Fruit fly (Drosophila melanogaster) whole organism, prepupa: ENCODE results near the gene CG2926.

Source experiments
- Blimp-1 ChIP-seq: fragments of 200-800 bp; sonication (Bioruptor generic); optimal IDR thresholded peaks from 3 replicates; lab custom pipeline; 2017; ENCODE audit warnings: missing biosample characterization, missing genetic modification characterization, mild to moderate bottlenecking, moderate library complexity, missing genetic modification reagents
- CG10631 ChIP-seq: fragments of 200-800 bp; sonication (Bioruptor generic); optimal IDR thresholded peaks from 2 replicates; lab custom pipeline; 2016; ENCODE audit warnings: missing biosample characterization, missing genetic modification characterization
- CG10669 ChIP-seq: fragments of 200-800 bp; sonication (Bioruptor generic); optimal IDR thresholded peaks from 3 replicates; lab custom pipeline; 2018; ENCODE audit warnings: missing biosample characterization, mild to moderate bottlenecking, missing genetic modification characterization, moderate library complexity
- CG11294 ChIP-seq: fragments of 200-800 bp; sonication (Bioruptor generic); IDR thresholded peaks from 2 replicates; pipeline ENCODE4 v1.3.6; 2022; ENCODE audit warnings: missing biosample characterization, missing genetic modification characterization
- CG11762 ChIP-seq: fragments of 200-800 bp; sonication (Bioruptor generic); optimal IDR thresholded peaks from 3 replicates; lab custom pipeline; 2016; ENCODE audit warnings: missing biosample characterization, missing genetic modification characterization; ENCODE audit not compliant: insufficient read depth
- CG11902 ChIP-seq: fragments of 200-800 bp; sonication (Bioruptor generic); optimal IDR thresholded peaks from 3 replicates; lab custom pipeline; 2016; ENCODE audit warnings: missing biosample characterization, missing genetic modification characterization
- CG15336 ChIP-seq: fragments of 200-800 bp; sonication (Bioruptor generic); IDR thresholded peaks from 2 replicates; pipeline ENCODE4 v1.3.6; 2022; ENCODE audit warnings: missing biosample characterization, missing genetic modification characterization
- CG1621 ChIP-seq: fragments of 200-800 bp; sonication (Bioruptor generic); optimal IDR thresholded peaks from 3 replicates; lab custom pipeline; 2018; ENCODE audit warnings: missing biosample characterization, mild to moderate bottlenecking, missing genetic modification characterization
- CG16779 ChIP-seq: fragments of 200-800 bp; sonication (Bioruptor generic); optimal IDR thresholded peaks from 3 replicates; lab custom pipeline; 2017; ENCODE audit warnings: missing biosample characterization, mild to moderate bottlenecking, missing genetic modification characterization
- CG3032 ChIP-seq: fragments of 200-800 bp; optimal IDR thresholded peaks from 2 replicates; lab custom pipeline; 2019; ENCODE audit warnings: missing biosample characterization, mild to moderate bottlenecking, missing genetic modification characterization, moderate library complexity
- CG32006 ChIP-seq: fragments of 200-800 bp; sonication (Bioruptor generic); optimal IDR thresholded peaks from 3 replicates; lab custom pipeline; 2017; ENCODE audit warnings: missing biosample characterization, mild to moderate bottlenecking, missing genetic modification characterization
- CG34406 ChIP-seq: fragments of 200-800 bp; sonication (Bioruptor generic); optimal IDR thresholded peaks from 3 replicates; lab custom pipeline; 2016; ENCODE audit warnings: missing biosample characterization, missing genetic modification characterization
- CG3919 ChIP-seq: fragments of 200-800 bp; sonication (Bioruptor generic); optimal IDR thresholded peaks from 3 replicates; lab custom pipeline; 2016; ENCODE audit warnings: missing biosample characterization, missing genetic modification characterization
- CG4318 ChIP-seq: fragments of 200-800 bp; sonication (Bioruptor generic); optimal IDR thresholded peaks from 3 replicates; lab custom pipeline; 2017; ENCODE audit warnings: missing biosample characterization, mild to moderate bottlenecking, missing genetic modification characterization
- CG6163 ChIP-seq: fragments of 200-800 bp; sonication (Bioruptor generic); IDR thresholded peaks from 3 replicates; pipeline ENCODE4 v1.3.6; 2022; ENCODE audit warnings: missing biosample characterization, missing genetic modification characterization
- CG6276 ChIP-seq: fragments of 200-800 bp; sonication (Bioruptor generic); optimal IDR thresholded peaks from 2 replicates; lab custom pipeline; 2017; ENCODE audit warnings: missing biosample characterization, mild to moderate bottlenecking, missing genetic modification characterization
- CG6792 ChIP-seq: fragments of 200-800 bp; sonication (Bioruptor generic); optimal IDR thresholded peaks from 3 replicates; lab custom pipeline; 2016; ENCODE audit warnings: missing biosample characterization, missing genetic modification characterization
- CG6808 ChIP-seq: fragments of 200-800 bp; sonication (Bioruptor generic); optimal IDR thresholded peaks from 3 replicates; lab custom pipeline; 2017; ENCODE audit warnings: missing biosample characterization, missing genetic modification characterization, mild to moderate bottlenecking, moderate library complexity, missing genetic modification reagents
- CG6854 ChIP-seq: fragments of 200-800 bp; sonication (Bioruptor generic); optimal IDR thresholded peaks from 2 replicates; lab custom pipeline; 2017; ENCODE audit warnings: missing biosample characterization, mild to moderate bottlenecking, missing genetic modification characterization
- CG7368 ChIP-seq: fragments of 200-800 bp; sonication (Bioruptor generic); optimal IDR thresholded peaks from 3 replicates; lab custom pipeline; 2016; ENCODE audit warnings: missing biosample characterization, missing genetic modification characterization
- CG8119 ChIP-seq: fragments of 200-800 bp; sonication (Bioruptor generic); IDR thresholded peaks from 3 replicates; pipeline ENCODE4 v1.3.6; 2022; ENCODE audit warnings: missing biosample characterization, missing genetic modification characterization
- CG8319 ChIP-seq: fragments of 200-800 bp; sonication (Bioruptor generic); optimal IDR thresholded peaks from 3 replicates; lab custom pipeline; 2016; ENCODE audit warnings: missing biosample characterization, missing genetic modification characterization
- CG8632 ChIP-seq: fragments of 200-800 bp; sonication (Bioruptor generic); optimal IDR thresholded peaks from 3 replicates; lab custom pipeline; 2016; ENCODE audit warnings: missing biosample characterization, missing genetic modification characterization
- CG9139 ChIP-seq: fragments of 200-800 bp; sonication (Bioruptor generic); optimal IDR thresholded peaks from 3 replicates; lab custom pipeline; 2017; ENCODE audit warnings: missing biosample characterization, mild to moderate bottlenecking, missing genetic modification characterization
- Eip78C ChIP-seq: fragments of 200-800 bp; sonication (Bioruptor generic); peaks from one replicate; lab custom pipeline; 2016; ENCODE audit warnings: missing biosample characterization, missing genetic modification characterization
- Eip93F ChIP-seq: fragments of 200-800 bp; sonication (Bioruptor generic); optimal IDR thresholded peaks from 2 replicates; lab custom pipeline; 2016; ENCODE audit warnings: missing biosample characterization, mild to moderate bottlenecking, missing genetic modification characterization
- Ets21C ChIP-seq: fragments of 200-800 bp; sonication (Bioruptor generic); optimal IDR thresholded peaks from 3 replicates; lab custom pipeline; 2016; ENCODE audit warnings: missing biosample characterization, missing genetic modification characterization
- Gug ChIP-seq: fragments of 200-800 bp; sonication (Bioruptor generic); IDR thresholded peaks from 2 replicates; pipeline ENCODE4 v1.3.6; 2022; ENCODE audit warnings: missing biosample characterization, missing genetic modification characterization
- Hr38 ChIP-seq: sonication (Bioruptor generic); optimal IDR thresholded peaks from 2 replicates; lab custom pipeline; 2016; ENCODE audit warnings: missing biosample characterization, missing genetic modification characterization
- Hr4 ChIP-seq: fragments of 200-800 bp; sonication (Bioruptor generic); optimal IDR thresholded peaks from 3 replicates; lab custom pipeline; 2016; ENCODE audit warnings: missing biosample characterization, missing genetic modification characterization
- Met ChIP-seq: fragments of 200-800 bp; sonication (Bioruptor generic); optimal IDR thresholded peaks from 3 replicates; lab custom pipeline; 2016; ENCODE audit warnings: missing biosample characterization, missing genetic modification characterization
- Sox102F ChIP-seq: fragments of 200-800 bp; sonication (Bioruptor generic); optimal IDR thresholded peaks from 2 replicates; lab custom pipeline; 2016; ENCODE audit warnings: missing biosample characterization, mild to moderate bottlenecking, missing genetic modification characterization
- Sox15 ChIP-seq: fragments of 200-800 bp; sonication (Bioruptor generic); optimal IDR thresholded peaks from 3 replicates; lab custom pipeline; 2016; ENCODE audit warnings: missing biosample characterization, missing genetic modification characterization
- achi ChIP-seq: fragments of 200-800 bp; sonication (Bioruptor generic); optimal IDR thresholded peaks from 3 replicates; lab custom pipeline; 2016; ENCODE audit warnings: missing biosample characterization, missing genetic modification characterization
- acj6 ChIP-seq: fragments of 200-800 bp; sonication (Bioruptor generic); optimal IDR thresholded peaks from 3 replicates; lab custom pipeline; 2016; ENCODE audit warnings: missing biosample characterization, missing genetic modification characterization
- dac ChIP-seq: fragments of 200-800 bp; sonication (Bioruptor generic); optimal IDR thresholded peaks from 2 replicates; lab custom pipeline; 2017; ENCODE audit warnings: missing biosample characterization, mild to moderate bottlenecking, missing genetic modification characterization
- dsx ChIP-seq: fragments of 200-800 bp; optimal IDR thresholded peaks from 3 replicates; lab custom pipeline; 2019; ENCODE audit warnings: missing biosample characterization, mild to moderate bottlenecking, missing genetic modification characterization, moderate library complexity; ENCODE audit not compliant: poor library complexity, severe bottlenecking
- eg ChIP-seq: fragments of 200-800 bp; sonication (Bioruptor generic); IDR thresholded peaks from 3 replicates; pipeline ENCODE4 v1.3.6; 2022; ENCODE audit warnings: missing biosample characterization, missing genetic modification characterization
- esn ChIP-seq: fragments of 200-800 bp; sonication (Bioruptor generic); optimal IDR thresholded peaks from 2 replicates; lab custom pipeline; 2016; ENCODE audit warnings: missing biosample characterization, mild to moderate bottlenecking, missing genetic modification characterization, moderate library complexity
- fd59A ChIP-seq: fragments of 200-800 bp; sonication (Bioruptor generic); optimal IDR thresholded peaks from 2 replicates; lab custom pipeline; 2017; ENCODE audit warnings: missing biosample characterization, mild to moderate bottlenecking, missing genetic modification characterization, missing genetic modification reagents
- fd85E ChIP-seq: fragments of 200-800 bp; sonication (Bioruptor generic); optimal IDR thresholded peaks from 3 replicates; lab custom pipeline; 2016; ENCODE audit warnings: missing biosample characterization, missing genetic modification characterization
- lz ChIP-seq: fragments of 200-800 bp; sonication (Bioruptor generic); optimal IDR thresholded peaks from 3 replicates; lab custom pipeline; 2016; ENCODE audit warnings: missing biosample characterization, missing genetic modification characterization
- pdm3 ChIP-seq: fragments of 200-800 bp; sonication (Bioruptor generic); optimal IDR thresholded peaks from 3 replicates; lab custom pipeline; 2016; ENCODE audit warnings: missing biosample characterization, missing genetic modification characterization
- salr ChIP-seq, 2 experiments: fragments of 200-800 bp; sonication (Bioruptor generic); optimal IDR thresholded peaks; 3 replicates each; lab custom pipeline; 2016 to 2018; ENCODE audit warnings: missing biosample characterization in 2 of 2, missing genetic modification characterization in 2 of 2, mild to moderate bottlenecking in 1 of 2
- spab ChIP-seq: fragments of 200-800 bp; sonication (Bioruptor generic); optimal IDR thresholded peaks from 2 replicates; lab custom pipeline; 2017; ENCODE audit warnings: missing biosample characterization, mild to moderate bottlenecking, missing genetic modification characterization, missing genetic modification reagents
- topi ChIP-seq: fragments of 200-800 bp; sonication (Bioruptor generic); optimal IDR thresholded peaks from 3 replicates; lab custom pipeline; 2016; ENCODE audit warnings: missing biosample characterization, missing genetic modification characterization
- vri ChIP-seq: fragments of 200-800 bp; sonication (Bioruptor generic); optimal IDR thresholded peaks from 3 replicates; lab custom pipeline; 2016; ENCODE audit warnings: missing biosample characterization, mild to moderate bottlenecking, missing genetic modification characterization

CG2926 gene

DNA sequence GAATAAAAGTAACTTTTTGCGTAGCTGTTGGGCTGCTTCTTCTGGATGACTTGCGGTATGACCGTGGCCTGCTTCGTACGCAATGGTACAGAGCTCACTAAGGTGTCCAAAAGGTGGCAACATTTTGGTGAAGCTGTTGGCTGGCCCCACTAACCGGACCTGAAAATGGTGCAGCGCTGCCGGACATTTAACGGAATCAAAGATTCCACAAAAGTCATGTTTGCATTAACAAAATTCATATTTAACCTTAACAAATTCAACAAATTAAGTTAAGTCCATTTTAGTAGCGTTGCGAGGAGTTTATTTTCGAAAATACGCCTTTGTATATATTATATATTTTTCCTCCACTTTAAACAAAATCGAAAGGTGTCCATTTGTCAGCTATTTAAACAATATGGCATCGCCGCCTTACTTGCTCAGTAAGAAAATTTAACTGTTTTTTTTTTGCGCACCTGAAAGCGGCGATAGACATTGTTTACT is 12.9 kb upstream of the CG2926 start, which contains the start of the genes kra and SecS (continued):
- no peak for TF ChIP-seq dsx (GFP tag; lab: Kevin White, UChicago)
- peak; percentile 19 for TF ChIP-seq Blimp-1 (GFP tag; lab: Kevin White, UChicago)
- peak; percentile 16 for TF ChIP-seq CG34406 (GFP tag; lab: Kevin White, UChicago)
- TF ChIP-seq CG3919: peak; percentile 42
- TF ChIP-seq acj6 (GFP tag; lab: Kevin White, UChicago): peak; percentile 71
- peak; percentile 38 for TF ChIP-seq CG6808
- TF ChIP-seq CG9139 (GFP tag; lab: Kevin White, UChicago): no peak
- TF ChIP-seq CG11762 (GFP tag; lab: Kevin White, UChicago): peak; percentile 45
- peak; percentile 31 for TF ChIP-seq fd85E
- no peak for TF ChIP-seq CG15336
- TF ChIP-seq CG32006: no peak
- no peak for TF ChIP-seq CG6163 (GFP tag; lab: Robert Waterston, UW)
- no peak for TF ChIP-seq vri (GFP tag; lab: Kevin White, UChicago)
- peak; percentile 72 for TF ChIP-seq Ets21C (GFP tag; lab: Kevin White, UChicago)
- peak; percentile 47 for TF ChIP-seq CG6792 (GFP tag; lab: Kevin White, UChicago)
- TF ChIP-seq Hr38 (GFP tag; lab: Kevin White, UChicago): no peak
- TF ChIP-seq Hr4 (GFP tag; lab: Kevin White, UChicago): peak; percentile 79
- no peak for TF ChIP-seq Sox102F (GFP tag; lab: Kevin White, UChicago)

DNA sequence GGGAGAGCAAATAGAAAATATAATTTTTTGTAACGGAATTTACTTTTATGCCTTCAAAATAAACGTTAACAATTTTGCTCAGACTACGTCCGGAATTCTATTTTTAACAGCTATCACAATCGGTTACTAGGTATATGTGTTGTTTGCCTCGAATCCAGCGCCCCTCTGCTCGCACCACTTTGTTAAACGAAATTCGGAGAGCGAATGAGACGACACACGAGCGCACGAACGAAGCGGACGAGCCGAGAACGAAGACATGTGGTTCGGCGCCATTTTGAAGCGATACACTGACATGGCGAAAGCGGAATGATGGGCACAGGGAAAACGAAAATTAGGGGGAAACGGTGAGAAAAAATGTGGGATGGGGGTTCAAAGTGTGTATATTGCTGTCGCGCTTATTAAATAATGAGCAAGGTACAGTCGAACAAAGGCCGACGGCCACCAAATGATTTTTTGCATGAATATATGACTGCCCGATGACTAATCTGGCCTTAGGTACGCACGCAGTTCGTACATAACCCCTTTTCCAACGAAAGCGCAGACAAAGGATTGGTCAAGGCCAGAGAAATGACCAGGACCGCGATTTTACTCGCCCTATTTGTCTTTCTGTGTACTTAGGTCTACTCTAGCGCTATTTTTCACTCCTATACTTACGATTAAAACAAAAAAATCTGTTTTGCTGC is 12.3 kb upstream of the CG2926 start:
- no peak for TF ChIP-seq Sox15
- TF ChIP-seq CG16779 (tag; lab: Kevin White, UChicago): peak; percentile 43
- peak; percentile 7 for TF ChIP-seq lz (GFP tag; lab: Kevin White, UChicago)
- no peak for TF ChIP-seq CG8632 (GFP tag; lab: Kevin White, UChicago)
- no peak for TF ChIP-seq Blimp-1 (GFP tag; lab: Kevin White, UChicago)
- peak; percentile 63 for TF ChIP-seq CG9139 (GFP tag; lab: Kevin White, UChicago)
- no peak for TF ChIP-seq salr (GFP tag; optimal IDR thresholded peaks at IDR 0.05; lab: Kevin White, UChicago)
- TF ChIP-seq CG10669 (GFP tag; lab: Kevin White, UChicago): no peak
- TF ChIP-seq Met (GFP tag; lab: Kevin White, UChicago): no peak
- TF ChIP-seq CG3032 (tag; lab: Kevin White, UChicago): no peak
- TF ChIP-seq Gug (GFP tag; lab: Robert Waterston, UW): no peak
- TF ChIP-seq CG7368 (GFP tag; lab: Kevin White, UChicago): no peak
- no peak for TF ChIP-seq spab (GFP tag; lab: Kevin White, UChicago)
- TF ChIP-seq CG1621 (tag; lab: Kevin White, UChicago): peak; percentile 74
- TF ChIP-seq CG32006: no peak
- TF ChIP-seq CG8119: no peak
- no peak for TF ChIP-seq CG6276 (GFP tag; lab: Kevin White, UChicago)
- TF ChIP-seq esn: no peak
- no peak for TF ChIP-seq CG11294 (GFP tag; lab: Robert Waterston, UW)
- no peak for TF ChIP-seq Hr4 (GFP tag; lab: Kevin White, UChicago)
- TF ChIP-seq Eip78C (GFP tag; lab: Kevin White, UChicago): peak; percentile 69
- no peak for TF ChIP-seq achi (GFP tag; lab: Kevin White, UChicago)
- no peak for TF ChIP-seq CG6854 (GFP tag; lab: Kevin White, UChicago)
- TF ChIP-seq CG8319 (GFP tag; lab: Kevin White, UChicago): no peak
- no peak for TF ChIP-seq CG3919
- no peak for TF ChIP-seq CG4318
- TF ChIP-seq fd59A (GFP tag; lab: Kevin White, UChicago): no peak
- no peak for TF ChIP-seq fd85E
- peak; percentile 46 for TF ChIP-seq CG6808
- TF ChIP-seq CG6163 (GFP tag; lab: Robert Waterston, UW): no peak
- TF ChIP-seq Eip93F (GFP tag; lab: Kevin White, UChicago): peak; percentile 58
- no peak for TF ChIP-seq eg (GFP tag; lab: Robert Waterston, UW)
- TF ChIP-seq pdm3 (GFP tag; lab: Kevin White, UChicago): no peak
- no peak for TF ChIP-seq CG11902 (GFP tag; lab: Kevin White, UChicago)
- no peak for TF ChIP-seq CG10631 (GFP tag; lab: Kevin White, UChicago)
- TF ChIP-seq topi: no peak
- no peak for TF ChIP-seq Ets21C (GFP tag; lab: Kevin White, UChicago)
- peak; percentile 96 for TF ChIP-seq vri (GFP tag; lab: Kevin White, UChicago)
- TF ChIP-seq Hr38 (GFP tag; lab: Kevin White, UChicago): no peak
- no peak for TF ChIP-seq dac (GFP tag; lab: Kevin White, UChicago)
- TF ChIP-seq acj6 (GFP tag; lab: Kevin White, UChicago): no peak
